Worm (Caenorhabditis elegans): ENCODE measurements around the gene nhr-236.

DNA sequence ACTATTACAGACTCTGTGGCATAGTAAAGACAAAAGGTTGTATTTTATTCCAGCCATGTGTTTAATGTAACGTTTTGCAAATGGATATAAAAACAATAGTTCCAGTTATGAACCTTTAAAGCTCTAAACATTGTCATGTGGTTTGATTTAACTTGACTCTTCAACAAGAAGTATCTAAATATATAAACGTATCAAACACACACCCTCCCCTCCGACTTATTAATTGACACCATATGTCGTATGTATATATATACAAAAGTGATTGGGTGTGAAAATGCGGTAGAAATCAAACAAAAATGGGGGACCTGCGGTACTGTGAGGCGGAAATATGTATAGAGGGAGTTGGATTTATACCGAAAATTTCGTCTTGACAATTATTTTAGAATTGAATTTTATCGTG lies 31.1 kb downstream of the nhr-236 start:
- TF ChIP-seq dao-5 (tag; optimal IDR thresholded peaks at IDR 0.05): no peak
- TF ChIP-seq him-1 (tag; optimal IDR thresholded peaks at IDR 0.05): no peak
- no peak for TF ChIP-seq W03F9.2 (tag; optimal IDR thresholded peaks at IDR 0.05)

Data from whole organism, L4/young adult.